Worm (Caenorhabditis elegans): ENCODE measurements around the gene drl-1.

The drl-1 gene

ce11 chrIV:324759-325158 is at the start of gene drl-1:
Gene drl-1 (plus strand): TSS chrIV:325059.
- no peak for TF ChIP-seq rpc-1 (optimal IDR thresholded peaks at IDR 0.05)
- TF ChIP-seq rpc-1 (tag; optimal IDR thresholded peaks at IDR 0.05): no peak
- TF ChIP-seq xnd-1 (tag; optimal IDR thresholded peaks at IDR 0.05): no peak
- no peak for TF ChIP-seq egl-18 (GFP tag; IDR thresholded peaks at IDR 0.05)
- TF ChIP-seq madf-3 (GFP tag; IDR thresholded peaks at IDR 0.05): no peak
- no peak for TF ChIP-seq zim-3 (tag; optimal IDR thresholded peaks at IDR 0.05)
- TF ChIP-seq unc-130 (GFP tag; optimal IDR thresholded peaks at IDR 0.05): no peak
- no peak for TF ChIP-seq F23B12.7 (tag; optimal IDR thresholded peaks at IDR 0.05; ENCODE audit: insufficient read depth)
- TF ChIP-seq cebp-2 (GFP tag; IDR thresholded peaks at IDR 0.05): no peak
- no peak for TF ChIP-seq ceh-100 (GFP tag; IDR thresholded peaks at IDR 0.05)
- no peak for TF ChIP-seq lin-26 (GFP tag; IDR thresholded peaks at IDR 0.05)
- TF ChIP-seq K11D2.4 (GFP tag; IDR thresholded peaks at IDR 0.05): no peak
- TF ChIP-seq snpc-4 (GFP tag; optimal IDR thresholded peaks at IDR 0.05): no peak
- TF ChIP-seq snpc-4 (tag; optimal IDR thresholded peaks at IDR 0.05): no peak

ce11 chrIV:275146-275545 is 49.7 kb upstream of the drl-1 start:
- TF ChIP-seq repo-1 (tag; optimal IDR thresholded peaks at IDR 0.05) (no peak), pha-4 (tag; optimal IDR thresholded peaks at IDR 0.05) (no peak), zim-3 (tag; optimal IDR thresholded peaks at IDR 0.05) (no peak), nhr-80 (tag; optimal IDR thresholded peaks at IDR 0.05) (peak; percentile 15)

ce11 chrIV:278284-278683 is 46.6 kb upstream of the drl-1 start:
- TF ChIP-seq rcor-1 (GFP tag; IDR thresholded peaks at IDR 0.05) (no peak), D2030.7 (GFP tag; IDR thresholded peaks at IDR 0.05) (no peak), lag-1 (GFP tag; IDR thresholded peaks at IDR 0.05) (no peak), dox-1 (GFP tag; IDR thresholded peaks at IDR 0.05) (no peak), madf-3 (GFP tag; IDR thresholded peaks at IDR 0.05) (no peak), nfya-2 (GFP tag; IDR thresholded peaks at IDR 0.05) (no peak), repo-1 (tag; optimal IDR thresholded peaks at IDR 0.05) (no peak), F57A8.1 (GFP tag; optimal IDR thresholded peaks at IDR 0.05) (no peak), F37B4.10 (GFP tag; IDR thresholded peaks at IDR 0.05) (no peak), mel-28 (tag; optimal IDR thresholded peaks at IDR 0.05; ENCODE audit: borderline replicate concordance) (no peak), tbp1 (GFP tag; optimal IDR thresholded peaks at IDR 0.05) (no peak), die-1 (tag; optimal IDR thresholded peaks at IDR 0.05) (no peak), K12H6.12 (tag; optimal IDR thresholded peaks at IDR 0.05) (no peak), snpc-1.1 (tag; optimal IDR thresholded peaks at IDR 0.05; ENCODE audit: insufficient read depth) (no peak)

- 0 out of 2 replicates have a peak, but pooled peaks have one; percentile 13 for TF ChIP-seq Y53G8AR.9 (GFP tag; conservative IDR thresholded peaks at IDR 0.05)
- peak; percentile 68; the same call in 1 of the 2 replicates for TF ChIP-seq egrh-3 (GFP tag; IDR thresholded peaks at IDR 0.05)
- peak; percentile 46 for TF ChIP-seq F33H1.4 (GFP tag; IDR thresholded peaks at IDR 0.05)
- 0 out of 2 replicates have a peak, but pooled peaks have one; percentile 9 for TF ChIP-seq hmg-1.2 (GFP tag; IDR thresholded peaks at IDR 0.05)
- peak; percentile 16; the same call in 1 of the 2 replicates for TF ChIP-seq dox-1 (GFP tag; IDR thresholded peaks at IDR 0.05)
Observed at ce11 chrIV:281247-281646, 43.6 kb upstream of the drl-1 start.

- TF ChIP-seq ztf-25 (GFP tag; IDR thresholded peaks at IDR 0.05) (no peak), dpff-1 (tag; optimal IDR thresholded peaks at IDR 0.05) (no peak), cebp-1 (GFP tag; IDR thresholded peaks at IDR 0.05) (no peak; the same call in 1 of the 2 replicates), cebp-1 (tag; optimal IDR thresholded peaks at IDR 0.05) (peak; percentile 74), hmg-1.2 (GFP tag; IDR thresholded peaks at IDR 0.05) (peak; percentile 80), C17E4.6 (GFP tag; IDR thresholded peaks at IDR 0.05) (no peak), him-1 (tag; optimal IDR thresholded peaks at IDR 0.05) (no peak)
Observed at ce11 chrIV:282008-282407, 42.9 kb upstream of the drl-1 start.

All from whole organism, young adult.